Worm (Caenorhabditis elegans): ENCODE results near the gene cyp-34A8.

DNA sequence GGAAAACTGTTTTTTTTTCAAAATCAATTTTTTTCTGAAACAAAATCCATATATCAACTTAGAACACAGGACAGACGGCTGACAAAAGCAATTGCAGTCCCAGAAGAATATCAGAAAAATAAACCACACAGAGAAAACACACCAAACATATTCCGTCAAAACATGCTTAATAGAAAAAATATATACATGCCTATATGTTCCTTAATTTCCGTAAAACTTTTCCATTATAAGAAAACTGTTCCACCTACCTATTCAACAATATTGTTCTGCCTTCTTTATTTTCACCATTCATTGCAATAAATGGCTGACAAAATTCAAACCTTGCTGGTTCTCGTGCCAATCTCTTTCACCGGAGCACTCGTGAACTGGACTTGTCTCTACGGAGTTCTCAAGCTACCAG is 36.3 kb downstream of the cyp-34A8 start, which contains the start of gene srx-63:
- no peak for TF ChIP-seq nhr-76 (tag; optimal IDR thresholded peaks at IDR 0.05)
- no peak for TF ChIP-seq ces-1 (GFP tag; optimal IDR thresholded peaks at IDR 0.05)
- no peak for TF ChIP-seq ceh-39 (tag; optimal IDR thresholded peaks at IDR 0.05)
- TF ChIP-seq zip-8 (tag; optimal IDR thresholded peaks at IDR 0.05): no peak
- TF ChIP-seq unc-62 (GFP tag; optimal IDR thresholded peaks at IDR 0.05): no peak
- TF ChIP-seq lsy-2 (tag; optimal IDR thresholded peaks at IDR 0.05): no peak
- no peak for TF ChIP-seq nhr-28 (tag; optimal IDR thresholded peaks at IDR 0.05)
- no peak for TF ChIP-seq snpc-4 (tag; optimal IDR thresholded peaks at IDR 0.05)
- TF ChIP-seq mep-1 (tag; optimal IDR thresholded peaks at IDR 0.05): no peak
- no peak for TF ChIP-seq nhr-237 (tag; optimal IDR thresholded peaks at IDR 0.05)
- TF ChIP-seq M03D4.4 (tag; optimal IDR thresholded peaks at IDR 0.05): no peak
- TF ChIP-seq pha-4 (tag; optimal IDR thresholded peaks at IDR 0.05): no peak
- no peak for TF ChIP-seq ceh-43 (GFP tag; optimal IDR thresholded peaks at IDR 0.05)

Measured in whole organism, mixed stage, embryonic.